Fruit fly (Drosophila melanogaster) whole organism, embryonic: ENCODE results near the gene ghi.

Source experiments
- Ada2b ChIP-seq: fragments of 200-800 bp; sonication (Bioruptor generic); IDR thresholded peaks from 2 replicates; pipeline ENCODE4 v1.3.6; 2022; ENCODE audit warnings: missing biosample characterization, missing genetic modification characterization
- Adf1 ChIP-seq: fragments of 200-800 bp; sonication (Bioruptor generic); IDR thresholded peaks from 2 replicates; pipeline ENCODE4 v1.3.6; 2022; ENCODE audit warnings: missing biosample characterization, missing genetic modification characterization
- CG10147 ChIP-seq: fragments of 200-800 bp; sonication (Bioruptor generic); optimal IDR thresholded peaks from 2 replicates; lab custom pipeline; 2019; ENCODE audit warnings: missing biosample characterization, mild to moderate bottlenecking, missing genetic modification characterization, moderate library complexity
- CG10959 ChIP-seq: fragments of 200-800 bp; sonication (Bioruptor generic); IDR thresholded peaks from 2 replicates; pipeline ENCODE4 v1.3.6; 2022; ENCODE audit warnings: missing biosample characterization, missing genetic modification characterization
- CG10979 ChIP-seq: fragments of 200-800 bp; sonication (Bioruptor generic); optimal IDR thresholded peaks from 2 replicates; lab custom pipeline; 2018; ENCODE audit warnings: missing biosample characterization, mild to moderate bottlenecking, missing genetic modification characterization, moderate library complexity
- CG12659 ChIP-seq: fragments of 200-800 bp; sonication (Bioruptor generic); optimal IDR thresholded peaks from 3 replicates; lab custom pipeline; 2017; ENCODE audit warnings: mild to moderate bottlenecking, missing biosample characterization, missing genetic modification reagents, missing genetic modification characterization
- CG14667 ChIP-seq: fragments of 200-800 bp; sonication (Bioruptor generic); IDR thresholded peaks from 2 replicates; pipeline ENCODE4 v1.3.6; 2022; ENCODE audit warnings: missing biosample characterization, missing genetic modification characterization
- CG14965 ChIP-seq: fragments of 200-800 bp; sonication (Bioruptor generic); optimal IDR thresholded peaks from 2 replicates; lab custom pipeline; 2016; ENCODE audit warnings: missing biosample characterization, missing genetic modification characterization, borderline replicate concordance
- CG15479 ChIP-seq: fragments of 200-800 bp; sonication (Bioruptor generic); optimal IDR thresholded peaks from 3 replicates; lab custom pipeline; 2019; ENCODE audit warnings: missing biosample characterization, mild to moderate bottlenecking, missing genetic modification characterization, moderate library complexity
- CG1647 ChIP-seq: fragments of 200-800 bp; sonication (Bioruptor generic); optimal IDR thresholded peaks from 3 replicates; lab custom pipeline; 2016; ENCODE audit warnings: missing biosample characterization, missing genetic modification characterization
- CG2202 ChIP-seq: fragments of 200-800 bp; sonication (Bioruptor generic); optimal IDR thresholded peaks from 2 replicates; lab custom pipeline; 2018; ENCODE audit warnings: missing biosample characterization, mild to moderate bottlenecking, missing genetic modification characterization
- CG4404 ChIP-seq: fragments of 200-800 bp; sonication (Bioruptor generic); IDR thresholded peaks from 2 replicates; pipeline ENCODE4 v1.3.6; 2022; ENCODE audit warnings: missing biosample characterization, missing genetic modification characterization
- CG4617 ChIP-seq: fragments of 200-800 bp; sonication (Bioruptor generic); optimal IDR thresholded peaks from 3 replicates; lab custom pipeline; 2016; ENCODE audit warnings: missing biosample characterization, missing genetic modification characterization, borderline replicate concordance
- CG6683 ChIP-seq: fragments of 200-800 bp; sonication (Bioruptor generic); optimal IDR thresholded peaks from 2 replicates; lab custom pipeline; 2017; ENCODE audit warnings: missing biosample characterization, mild to moderate bottlenecking, missing genetic modification characterization, missing genetic modification reagents
- CG6689 ChIP-seq: fragments of 200-800 bp; sonication (Bioruptor generic); IDR thresholded peaks from 2 replicates; pipeline ENCODE4 v1.3.6; 2022; ENCODE audit warnings: missing biosample characterization, missing genetic modification characterization
- CG6765 ChIP-seq: fragments of 200-800 bp; sonication (Bioruptor generic); optimal IDR thresholded peaks from 3 replicates; lab custom pipeline; 2017; ENCODE audit warnings: missing biosample characterization, mild to moderate bottlenecking, missing genetic modification characterization
- CG7928 ChIP-seq: fragments of 200-800 bp; sonication (Bioruptor generic); optimal IDR thresholded peaks from 2 replicates; lab custom pipeline; 2017; ENCODE audit warnings: missing biosample characterization, mild to moderate bottlenecking, missing genetic modification characterization
- CG8359 ChIP-seq: fragments of 200-800 bp; sonication (Bioruptor generic); optimal IDR thresholded peaks from 2 replicates; lab custom pipeline; 2017; ENCODE audit warnings: missing biosample characterization, mild to moderate bottlenecking, missing genetic modification characterization, borderline replicate concordance
- CG8388 ChIP-seq: fragments of 200-800 bp; sonication (Bioruptor generic); optimal IDR thresholded peaks from 2 replicates; lab custom pipeline; 2019; ENCODE audit warnings: missing biosample characterization, mild to moderate bottlenecking, missing genetic modification characterization, moderate library complexity
- CG9609 ChIP-seq: fragments of 200-800 bp; sonication (Bioruptor generic); optimal IDR thresholded peaks from 3 replicates; lab custom pipeline; 2016; ENCODE audit warnings: missing biosample characterization, missing genetic modification characterization
- CG9817 ChIP-seq: fragments of 200-800 bp; sonication (Bioruptor generic); optimal IDR thresholded peaks from 2 replicates; lab custom pipeline; 2018; ENCODE audit warnings: missing biosample characterization, mild to moderate bottlenecking, missing genetic modification characterization, moderate library complexity
- Camta ChIP-seq: fragments of 200-800 bp; sonication (Bioruptor generic); optimal IDR thresholded peaks from 2 replicates; lab custom pipeline; 2016; ENCODE audit warnings: missing biosample characterization, missing genetic modification characterization
- CoRest ChIP-seq: fragments of 200-800 bp; sonication (Bioruptor generic); optimal IDR thresholded peaks from 3 replicates; lab custom pipeline; 2018; ENCODE audit warnings: missing biosample characterization, mild to moderate bottlenecking, missing genetic modification characterization, moderate library complexity
- Dbx ChIP-seq: fragments of 200-800 bp; sonication (Bioruptor generic); IDR thresholded peaks from 3 replicates; pipeline ENCODE4 v1.3.6; 2022; ENCODE audit warnings: missing biosample characterization, missing genetic modification characterization
- Eip74EF ChIP-seq, 2 experiments: fragments of 200-800 bp in 1 of 2; fragments of >200 bp in 1 of 2; sonication (Bioruptor generic) in 1 of 2; optimal IDR thresholded peaks; 2 replicates each; lab custom pipeline; 2017 to 2019; ENCODE audit warnings: missing biosample characterization in 2 of 2, missing genetic modification characterization in 2 of 2, mild to moderate bottlenecking in 1 of 2, moderate library complexity in 1 of 2
- Fer2 ChIP-seq: fragments of 200-800 bp; sonication (Bioruptor generic); optimal IDR thresholded peaks from 2 replicates; lab custom pipeline; 2018; ENCODE audit warnings: missing biosample characterization, mild to moderate bottlenecking, missing genetic modification characterization, moderate library complexity
- Fer3 ChIP-seq: fragments of 200-800 bp; sonication (Bioruptor generic); optimal IDR thresholded peaks from 2 replicates; lab custom pipeline; 2018; ENCODE audit warnings: missing biosample characterization, mild to moderate bottlenecking, missing genetic modification characterization, moderate library complexity
- Hand ChIP-seq: fragments of 200-800 bp; sonication (Bioruptor generic); optimal IDR thresholded peaks from 2 replicates; lab custom pipeline; 2017; ENCODE audit warnings: mild to moderate bottlenecking, missing biosample characterization, missing genetic modification reagents, missing genetic modification characterization
- Max ChIP-seq: fragments of 200-800 bp; sonication (Bioruptor generic); optimal IDR thresholded peaks from 2 replicates; lab custom pipeline; 2016; ENCODE audit warnings: missing biosample characterization, mild to moderate bottlenecking, missing genetic modification characterization
- Meics ChIP-seq: fragments of 200-800 bp; sonication (Bioruptor generic); optimal IDR thresholded peaks from 2 replicates; lab custom pipeline; 2017; ENCODE audit warnings: missing biosample characterization, mild to moderate bottlenecking, missing genetic modification characterization
- NFAT ChIP-seq: fragments of 200-800 bp; sonication (Bioruptor generic); IDR thresholded peaks from 2 replicates; pipeline ENCODE4 v1.3.6; 2022; ENCODE audit warnings: missing biosample characterization, missing genetic modification characterization
- Nf-YA ChIP-seq: fragments of 200-800 bp; sonication (Bioruptor generic); IDR thresholded peaks from 2 replicates; pipeline ENCODE4 v1.3.6; 2022; ENCODE audit warnings: missing biosample characterization, missing genetic modification characterization
- Oli ChIP-seq: fragments of 200-800 bp; sonication (Bioruptor generic); optimal IDR thresholded peaks from 2 replicates; lab custom pipeline; 2018; ENCODE audit warnings: missing biosample characterization, mild to moderate bottlenecking, missing genetic modification characterization, moderate library complexity
- Xrp1 ChIP-seq: fragments of 200-800 bp; sonication (Bioruptor generic); IDR thresholded peaks from 2 replicates; pipeline ENCODE4 v1.3.6; 2022; ENCODE audit warnings: missing biosample characterization, missing genetic modification characterization
- amos ChIP-seq: fragments of 200-800 bp; sonication (Bioruptor generic); IDR thresholded peaks from 2 replicates; pipeline ENCODE4 v1.3.6; 2022; ENCODE audit warnings: missing biosample characterization, missing genetic modification characterization; ENCODE audit not compliant: partially characterized antibody
- aop ChIP-seq: fragments of 200-800 bp; sonication (Bioruptor generic); IDR thresholded peaks from 2 replicates; pipeline ENCODE4 v1.3.6; 2022; ENCODE audit warnings: missing biosample characterization, missing genetic modification characterization
- bsh ChIP-seq, 2 experiments: fragments of 200-800 bp; sonication (Bioruptor generic); optimal IDR thresholded peaks; 2 replicates each; lab custom pipeline; 2017 to 2018; ENCODE audit warnings: mild to moderate bottlenecking in 2 of 2, missing biosample characterization in 2 of 2, missing genetic modification characterization in 2 of 2, moderate library complexity in 1 of 2
- cad ChIP-seq: fragments of >200 bp; optimal IDR thresholded peaks from 2 replicates; lab custom pipeline; 2017; ENCODE audit warnings: missing biosample characterization, missing genetic modification characterization
- da ChIP-seq: fragments of 200-800 bp; sonication (Bioruptor generic); optimal IDR thresholded peaks from 2 replicates; lab custom pipeline; 2016; ENCODE audit warnings: missing biosample characterization, missing genetic modification characterization
- fd102C ChIP-seq: fragments of 200-800 bp; sonication (Bioruptor generic); optimal IDR thresholded peaks from 2 replicates; lab custom pipeline; 2018; ENCODE audit warnings: missing biosample characterization, mild to moderate bottlenecking, missing genetic modification characterization, moderate library complexity
- ftz-f1 ChIP-seq: fragments of 200-800 bp; sonication (Bioruptor generic); optimal IDR thresholded peaks from 2 replicates; lab custom pipeline; 2016; ENCODE audit warnings: missing biosample characterization, missing genetic modification characterization
- insv ChIP-seq, 2 experiments: fragments of 200-800 bp; sonication (Bioruptor generic); optimal IDR thresholded peaks; 3 replicates each; lab custom pipeline; 2016 to 2018; ENCODE audit warnings: missing biosample characterization in 2 of 2, missing genetic modification characterization in 2 of 2
- mirr ChIP-seq: fragments of 200-800 bp; sonication (Bioruptor generic); optimal IDR thresholded peaks from 3 replicates; lab custom pipeline; 2018; ENCODE audit warnings: missing biosample characterization, mild to moderate bottlenecking, missing genetic modification characterization
- slp2 ChIP-seq: fragments of 200-800 bp; sonication (Bioruptor generic); optimal IDR thresholded peaks from 2 replicates; lab custom pipeline; 2016; ENCODE audit warnings: missing biosample characterization, missing genetic modification characterization
- sug ChIP-seq: fragments of 200-800 bp; optimal IDR thresholded peaks from 2 replicates; lab custom pipeline; 2019; ENCODE audit warnings: missing biosample characterization, mild to moderate bottlenecking, missing genetic modification characterization, moderate library complexity
- tio ChIP-seq: fragments of 200-800 bp; sonication (Bioruptor generic); optimal IDR thresholded peaks from 2 replicates; lab custom pipeline; 2017; ENCODE audit warnings: missing biosample characterization, missing genetic modification characterization, inconsistent platforms
- ttk ChIP-seq: fragments of 200-800 bp; sonication (Bioruptor generic); IDR thresholded peaks from 2 replicates; pipeline ENCODE4 v2.1.2; 2022; ENCODE audit warnings: missing biosample characterization, missing genetic modification characterization
- z ChIP-seq: fragments of 200-800 bp; sonication (Bioruptor generic); IDR thresholded peaks from 3 replicates; pipeline ENCODE4 v1.3.6; 2022; ENCODE audit warnings: missing biosample characterization, missing genetic modification characterization
- zf30C ChIP-seq: fragments of 200-800 bp; sonication (Bioruptor generic); optimal IDR thresholded peaks from 3 replicates; lab custom pipeline; 2018; ENCODE audit warnings: missing biosample characterization, mild to moderate bottlenecking, missing genetic modification characterization

ghi gene

dm6 chr3L:9462247-9462769 lies 10.6 kb downstream of the ghi start (continued):
- TF ChIP-seq Fer3 (tag; lab: Kevin White, UChicago), result peak; percentile 89
- peak; percentile 88 for TF ChIP-seq CG6765 (GFP tag; lab: Kevin White, UChicago)
- peak; percentile 90 for TF ChIP-seq Max (GFP tag; lab: Kevin White, UChicago)
- peak; percentile 29; the same call in 1 of the 2 replicates for TF ChIP-seq ttk (GFP tag; lab: Robert Waterston, UW)
- peak; percentile 83 for TF ChIP-seq Adf1 (GFP tag; lab: Robert Waterston, UW)
- TF ChIP-seq Camta (GFP tag; lab: Kevin White, UChicago), result peak; percentile 75
- peak; percentile 45 for TF ChIP-seq mirr (GFP tag; lab: Kevin White, UChicago)
- peak; percentile 45 for TF ChIP-seq CG1647 (GFP tag; lab: Kevin White, UChicago)
- TF ChIP-seq Fer2 (tag; lab: Kevin White, UChicago), result peak; percentile 78
- TF ChIP-seq aop (GFP tag; lab: Robert Waterston, UW), result no peak
- TF ChIP-seq CG6683, result peak; percentile 84
- peak; percentile 37 for TF ChIP-seq fd102C (GFP tag; lab: Kevin White, UChicago)
- TF ChIP-seq insv (GFP tag; optimal IDR thresholded peaks at IDR 0.05; lab: Kevin White, UChicago), result peak in 1 of 2 experiments; percentile 63
- peak; percentile 96 for TF ChIP-seq CG10979
- no peak; the same call in 2 of the 3 replicates for TF ChIP-seq z
- TF ChIP-seq CoRest, result peak; percentile 92
- TF ChIP-seq CG9609, result peak; percentile 42
- peak; percentile 64 for TF ChIP-seq Ada2b (GFP tag; lab: Robert Waterston, UW)
- TF ChIP-seq CG7928, result peak; percentile 25
- TF ChIP-seq Nf-YA, result peak; percentile 77
- TF ChIP-seq NFAT (GFP tag; lab: Robert Waterston, UW), result peak; percentile 9; the same call in 1 of the 2 replicates
- TF ChIP-seq Xrp1, result peak; percentile 89
- peak in 1 of 2 experiments; percentile 92 for TF ChIP-seq Eip74EF (GFP tag; optimal IDR thresholded peaks at IDR 0.05; lab: Kevin White, UChicago)
- TF ChIP-seq amos (GFP tag; lab: Robert Waterston, UW), result no peak
- TF ChIP-seq sug (tag; lab: Kevin White, UChicago), result peak; percentile 74
- TF ChIP-seq CG14965, result peak; percentile 47
- TF ChIP-seq tio, result peak; percentile 72
- peak; percentile 66 for TF ChIP-seq CG10959 (GFP tag; lab: Robert Waterston, UW)
- peak; percentile 85 for TF ChIP-seq Hand (GFP tag; lab: Kevin White, UChicago)
- TF ChIP-seq CG8359 (GFP tag; lab: Kevin White, UChicago), result peak; percentile 68
- TF ChIP-seq CG4617 (GFP tag; lab: Kevin White, UChicago), result peak; percentile 0
- peak; percentile 91 for TF ChIP-seq Meics (GFP tag; lab: Kevin White, UChicago)
- TF ChIP-seq CG9817 (tag; lab: Kevin White, UChicago), result peak; percentile 79
- TF ChIP-seq Dbx (GFP tag; lab: Robert Waterston, UW), result peak; percentile 74; the same call in 2 of the 3 replicates
- peak; percentile 93 for TF ChIP-seq CG10147 (GFP tag; lab: Kevin White, UChicago)
- peak; percentile 77 for TF ChIP-seq slp2 (GFP tag; lab: Kevin White, UChicago)
- TF ChIP-seq CG14667 (GFP tag; lab: Robert Waterston, UW), result 0 out of 2 replicates have a peak, but pooled peaks have one; percentile 22
- peak; percentile 76 for TF ChIP-seq CG15479 (GFP tag; lab: Kevin White, UChicago)
- no peak for TF ChIP-seq cad
- peak; percentile 82 for TF ChIP-seq CG6689 (GFP tag; lab: Robert Waterston, UW)
- TF ChIP-seq Oli (tag; lab: Kevin White, UChicago), result peak; percentile 87
- TF ChIP-seq ftz-f1 (GFP tag; lab: Kevin White, UChicago), result no peak
- peak; percentile 88 for TF ChIP-seq CG2202
- TF ChIP-seq da, result no peak
- peak; percentile 47; the same call in 1 of the 2 replicates for TF ChIP-seq CG4404
- peak; percentile 86 for TF ChIP-seq CG12659 (GFP tag; lab: Kevin White, UChicago)
- TF ChIP-seq bsh (GFP tag; optimal IDR thresholded peaks at IDR 0.05; lab: Kevin White, UChicago), result peak; percentile 84 to 92
- TF ChIP-seq zf30C, result no peak
- TF ChIP-seq CG8388 (GFP tag; lab: Kevin White, UChicago), result peak; percentile 94
